Fruit fly (Drosophila melanogaster): ENCODE results near the gene BRWD3.

BRWD3 gene

DNA sequence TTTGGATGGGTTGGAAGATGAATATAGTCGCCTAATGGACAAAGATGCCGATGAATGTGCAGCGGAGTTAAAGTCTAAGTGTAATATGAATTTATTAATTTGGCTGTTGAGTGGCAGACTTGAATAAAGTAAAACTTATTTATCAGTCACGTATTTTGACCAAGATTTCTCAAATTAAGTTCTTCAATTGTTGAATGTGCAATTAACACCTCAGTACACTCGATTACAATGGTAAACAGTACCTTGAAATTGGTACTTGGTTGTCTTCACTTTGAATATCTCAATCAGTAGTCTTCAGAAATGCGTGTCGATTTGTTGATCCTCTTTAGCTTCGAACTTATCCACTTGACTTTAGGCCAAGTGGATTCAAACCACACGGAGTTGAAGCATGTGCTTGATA lies 50.5 kb downstream of the BRWD3 start, which contains the start of gene CG13614:
Gene CG13614 (plus strand): TSS at position 301 of the 400 bp plus-strand sequence.
- no peak for TF ChIP-seq CG17801 (GFP tag; optimal IDR thresholded peaks at IDR 0.05; ENCODE audit: partially characterized antibody)

DNA sequence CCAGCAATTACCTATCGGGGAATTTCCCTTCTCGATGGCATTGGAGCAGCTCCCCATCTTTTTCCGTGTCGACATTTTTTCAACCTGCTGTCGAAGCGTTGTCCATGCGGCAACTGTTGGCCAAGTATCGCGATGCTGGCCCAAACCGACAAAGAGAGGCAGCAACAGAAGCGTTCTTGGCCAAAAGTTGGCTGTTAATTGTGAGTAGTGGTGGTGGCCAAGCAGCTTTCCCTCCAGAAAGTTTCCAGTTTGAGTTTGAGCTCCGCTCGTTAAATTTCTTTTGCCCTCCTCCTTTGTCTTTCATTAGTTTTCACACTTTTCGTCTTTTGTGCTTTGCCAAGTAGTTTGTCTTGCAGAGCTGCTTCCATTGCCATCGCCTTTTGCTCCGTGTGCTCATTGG lies 53.9 kb downstream of the BRWD3 start, which contains the start of gene CG17782:
Gene CG17782 (minus strand): TSS at position 101 of the 400 bp plus-strand sequence.
- TF ChIP-seq CG17801 (GFP tag; optimal IDR thresholded peaks at IDR 0.05; ENCODE audit: partially characterized antibody) = no peak

DNA sequence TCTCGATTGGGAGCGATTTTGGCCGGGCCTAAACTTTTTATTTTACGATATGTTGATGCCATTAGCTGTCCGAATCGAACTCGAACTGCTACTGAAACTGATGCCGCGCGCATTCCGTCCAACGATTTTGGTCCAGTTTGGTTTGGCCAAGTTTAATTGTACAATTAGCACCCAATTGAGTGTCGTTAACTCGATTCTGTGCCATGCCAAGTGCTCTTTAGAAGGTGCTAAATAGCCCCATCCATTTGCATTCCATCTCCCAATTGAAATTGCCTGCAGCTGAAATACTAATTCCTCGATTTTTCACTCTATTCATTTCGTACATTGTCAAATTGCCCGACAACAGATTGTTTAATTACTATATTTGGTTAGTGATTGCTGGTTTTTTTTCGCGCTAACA lies 56.8 kb downstream of the BRWD3 start, which contains the start of gene CG17781:
Gene CG17781 (minus strand): TSS at position 101 of the 400 bp plus-strand sequence.
- no peak for TF ChIP-seq CG17801 (GFP tag; optimal IDR thresholded peaks at IDR 0.05; ENCODE audit: partially characterized antibody)

DNA sequence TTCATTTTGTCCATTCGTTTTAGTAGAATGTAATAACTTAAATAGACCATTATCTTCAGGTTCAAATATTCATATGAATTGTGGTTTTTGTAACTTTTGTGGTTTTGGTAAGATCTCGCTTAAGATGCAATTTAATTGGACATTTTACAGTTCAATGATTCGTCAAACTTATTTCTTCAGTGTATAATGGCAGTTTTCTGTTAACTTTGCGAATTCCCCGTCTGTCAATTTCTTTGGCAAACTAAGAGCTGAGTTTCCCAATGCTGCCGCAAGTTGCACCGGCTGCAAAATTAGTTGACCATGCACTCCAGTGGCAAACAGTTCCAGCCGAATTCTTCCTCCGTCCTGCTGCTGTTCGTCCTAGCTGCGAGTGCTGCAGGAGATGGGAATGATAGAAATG lies 57.8 kb downstream of the BRWD3 start, which contains the start of gene CG33342:
Gene CG33342 (plus strand): TSS at position 301 of the 400 bp plus-strand sequence.
- TF ChIP-seq CG17801 (GFP tag; optimal IDR thresholded peaks at IDR 0.05; ENCODE audit: partially characterized antibody) = no peak

Measured in ovary, adult (tissue).